Worm (Caenorhabditis elegans): Measurements from ENCODE around the gene lpd-7.

DNA sequence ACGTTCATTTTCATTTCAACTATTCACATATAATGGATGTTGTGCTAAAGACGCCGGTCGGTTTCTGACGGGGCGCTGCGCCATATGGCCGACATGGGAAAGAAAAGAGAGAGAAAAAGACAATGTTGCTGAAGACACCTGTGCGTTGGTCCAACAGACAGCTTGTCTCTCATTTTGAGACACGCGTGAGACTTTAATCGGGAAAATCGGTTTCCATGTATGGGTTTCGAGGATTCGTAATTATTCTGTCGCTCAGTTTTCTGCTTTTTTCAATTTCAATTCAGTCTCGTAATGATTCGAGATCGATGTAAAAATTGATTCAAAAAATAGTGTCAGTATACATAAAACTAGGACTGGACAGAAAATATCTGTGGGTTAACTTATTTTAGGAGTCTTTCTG is 42.3 kb upstream of the lpd-7 start:
- TF ChIP-seq fos-1 (tag; optimal IDR thresholded peaks at IDR 0.05): no peak
- no peak for TF ChIP-seq ztf-11 (tag; optimal IDR thresholded peaks at IDR 0.05)

Data from whole organism, L2 larva.